Worm (Caenorhabditis elegans): ENCODE data around the gene F18E3.10.

DNA sequence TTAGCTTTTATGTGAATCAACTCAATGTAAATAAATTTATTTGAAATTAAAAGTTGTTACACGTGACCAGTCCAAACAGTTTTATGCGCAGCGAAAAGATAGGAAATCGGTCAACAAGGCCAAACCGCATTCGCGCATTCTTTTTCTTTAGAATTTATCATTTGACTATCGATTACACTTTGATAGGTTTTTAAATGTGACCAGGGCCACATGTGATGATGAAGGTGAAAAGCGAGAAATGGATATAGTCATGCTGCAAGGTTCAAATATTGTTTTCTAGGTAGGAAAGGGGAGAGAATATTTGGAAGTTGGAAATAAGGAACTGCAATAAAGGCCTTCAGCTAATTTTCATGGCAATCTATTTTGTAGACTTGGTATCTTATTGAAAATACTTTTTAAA lies 12.7 kb upstream of the F18E3.10 start:
- TF ChIP-seq ama-1 (optimal IDR thresholded peaks at IDR 0.05) = no peak
- no peak for TF ChIP-seq flt-1 (GFP tag; IDR thresholded peaks at IDR 0.05)
- no peak for TF ChIP-seq scrt-1 (GFP tag; IDR thresholded peaks at IDR 0.05)
- TF ChIP-seq B0310.2 (tag; optimal IDR thresholded peaks at IDR 0.05) = no peak
- TF ChIP-seq ets-7 (tag; optimal IDR thresholded peaks at IDR 0.05) = no peak
- no peak for TF ChIP-seq sea-1 (GFP tag; conservative IDR thresholded peaks at IDR 0.05)
- TF ChIP-seq aly-1 (tag; optimal IDR thresholded peaks at IDR 0.05) = no peak
- no peak for TF ChIP-seq F13C5.2 (tag; optimal IDR thresholded peaks at IDR 0.05)

All from whole organism, early embryonic.